Worm (Caenorhabditis elegans) whole organism, L2 larva: Measurements from ENCODE around the gene W02H5.8.

Source experiments
- C34F6.9 ChIP-seq: fragments of 150-350 bp; optimal IDR thresholded peaks from 2 replicates; lab custom pipeline; 2014; ENCODE audit warnings: missing biosample characterization, missing genetic modification characterization
- F13H6.1 ChIP-seq: sonication (generic microtip); optimal IDR thresholded peaks from 2 replicates; lab custom pipeline; 2016; ENCODE audit warnings: missing genetic modification characterization, missing compliant biosample characterization
- R02D3.7 ChIP-seq: fragments of 150-350 bp; optimal IDR thresholded peaks from 2 replicates; lab custom pipeline; 2014; ENCODE audit warnings: missing biosample characterization, missing genetic modification characterization
- Y55F3AM.14 ChIP-seq: fragments of 200-800 bp; sonication (Bioruptor generic); optimal IDR thresholded peaks from 2 replicates; lab custom pipeline; 2018; ENCODE audit warnings: mild to moderate bottlenecking, missing genetic modification characterization, missing compliant biosample characterization
- ZK546.5 ChIP-seq: sonication (generic microtip); optimal IDR thresholded peaks from 2 replicates; lab custom pipeline; 2017; ENCODE audit warnings: missing biosample characterization, missing genetic modification characterization
- alr-1 ChIP-seq: fragments of 150-350 bp; optimal IDR thresholded peaks from 2 replicates; lab custom pipeline; 2014; ENCODE audit warnings: missing biosample characterization, missing genetic modification characterization
- aly-2 ChIP-seq: fragments of 150-350 bp; optimal IDR thresholded peaks from 2 replicates; lab custom pipeline; 2014; ENCODE audit warnings: missing biosample characterization, missing genetic modification characterization
- ama-1 ChIP-seq: fragments of 150-350 bp; optimal IDR thresholded peaks from 2 replicates; lab custom pipeline; 2018; ENCODE audit warnings: inconsistent platforms
- blmp-1 ChIP-seq: sonication (generic microtip); optimal IDR thresholded peaks from 2 replicates; lab custom pipeline; 2017; ENCODE audit warnings: missing genetic modification characterization, mild to moderate bottlenecking, missing compliant biosample characterization, antibody characterized with exemption, moderate library complexity; ENCODE audit not compliant: insufficient read depth
- ceh-16 ChIP-seq: fragments of 150-350 bp; optimal IDR thresholded peaks from 2 replicates; lab custom pipeline; 2014; ENCODE audit warnings: missing biosample characterization, missing genetic modification characterization
- ceh-82 ChIP-seq: fragments of 150-350 bp; optimal IDR thresholded peaks from 2 replicates; lab custom pipeline; 2014; ENCODE audit warnings: missing biosample characterization, missing genetic modification characterization
- crh-2 ChIP-seq: sonication (generic microtip); optimal IDR thresholded peaks from 2 replicates; lab custom pipeline; 2017; ENCODE audit warnings: missing biosample characterization, missing genetic modification characterization
- dmd-4 ChIP-seq: sonication (generic microtip); optimal IDR thresholded peaks from 2 replicates; lab custom pipeline; 2017; ENCODE audit warnings: missing biosample characterization, missing genetic modification characterization
- egl-27 ChIP-seq: sonication (generic microtip); optimal IDR thresholded peaks from 3 replicates; lab custom pipeline; 2017; ENCODE audit warnings: missing biosample characterization, missing genetic modification reagents, missing genetic modification characterization
- elt-1 ChIP-seq: fragments of 150-350 bp; optimal IDR thresholded peaks from 2 replicates; lab custom pipeline; 2014; ENCODE audit warnings: missing biosample characterization, missing genetic modification characterization
- elt-3 ChIP-seq: sonication (generic microtip); optimal IDR thresholded peaks from 2 replicates; lab custom pipeline; 2017; ENCODE audit warnings: missing biosample characterization, missing genetic modification characterization
- fos-1 ChIP-seq: fragments of 150-350 bp; optimal IDR thresholded peaks from 2 replicates; lab custom pipeline; 2014; ENCODE audit warnings: missing biosample characterization, missing genetic modification characterization
- gmeb-1 ChIP-seq: fragments of 150-350 bp; optimal IDR thresholded peaks from 2 replicates; lab custom pipeline; 2014; ENCODE audit warnings: missing biosample characterization, missing genetic modification characterization
- lin-11 ChIP-seq: fragments of 150-350 bp; sonication (generic microtip); optimal IDR thresholded peaks from 2 replicates; lab custom pipeline; 2014; ENCODE audit warnings: missing biosample characterization, missing genetic modification characterization, inconsistent platforms, mixed read lengths
- lin-13 ChIP-seq: fragments of 150-350 bp; optimal IDR thresholded peaks from 2 replicates; lab custom pipeline; 2014; ENCODE audit warnings: missing biosample characterization, missing genetic modification reagents, missing genetic modification characterization
- lin-39 ChIP-seq: fragments of 150-350 bp; optimal IDR thresholded peaks from 2 replicates; lab custom pipeline; 2014; ENCODE audit warnings: missing biosample characterization, missing genetic modification reagents, missing genetic modification characterization
- lsy-2 ChIP-seq, 2 experiments: fragments of 150-350 bp in 1 of 2; sonication (generic microtip) in 1 of 2; optimal IDR thresholded peaks; 2 replicates each; lab custom pipeline; 2014 to 2017; ENCODE audit warnings: missing biosample characterization in 2 of 2, missing genetic modification characterization in 2 of 2
- mab-5 ChIP-seq: fragments of 150-350 bp; optimal IDR thresholded peaks from 2 replicates; lab custom pipeline; 2014; ENCODE audit warnings: missing biosample characterization, missing genetic modification characterization
- mbf-1 ChIP-seq: sonication (generic microtip); optimal IDR thresholded peaks from 2 replicates; lab custom pipeline; 2017; ENCODE audit warnings: missing biosample characterization, missing genetic modification characterization
- mdl-1 ChIP-seq, 2 experiments: fragments of 150-350 bp in 1 of 2; sonication (generic microtip) in 1 of 2; optimal IDR thresholded peaks; 2 replicates each; lab custom pipeline; 2017; ENCODE audit warnings: missing biosample characterization in 2 of 2, missing genetic modification characterization in 2 of 2
- nhr-10 ChIP-seq: sonication (generic microtip); optimal IDR thresholded peaks from 2 replicates; lab custom pipeline; 2017; ENCODE audit warnings: missing biosample characterization, missing genetic modification characterization
- nhr-11 ChIP-seq: fragments of 150-350 bp; optimal IDR thresholded peaks from 2 replicates; lab custom pipeline; 2014; ENCODE audit warnings: missing biosample characterization, missing genetic modification characterization
- nhr-12 ChIP-seq: fragments of 150-350 bp; optimal IDR thresholded peaks from 2 replicates; lab custom pipeline; 2014; ENCODE audit warnings: missing biosample characterization, missing genetic modification characterization
- nhr-129 ChIP-seq: fragments of 150-350 bp; optimal IDR thresholded peaks from 2 replicates; lab custom pipeline; 2014; ENCODE audit warnings: missing biosample characterization, missing genetic modification characterization
- nhr-21 ChIP-seq: fragments of 150-350 bp; optimal IDR thresholded peaks from 2 replicates; lab custom pipeline; 2014; ENCODE audit warnings: missing biosample characterization, missing genetic modification characterization
- nhr-23 ChIP-seq: fragments of 150-350 bp; optimal IDR thresholded peaks from 2 replicates; lab custom pipeline; 2014; ENCODE audit warnings: missing biosample characterization, missing genetic modification reagents, missing genetic modification characterization
- nhr-237 ChIP-seq: fragments of 150-350 bp; optimal IDR thresholded peaks from 2 replicates; lab custom pipeline; 2014; ENCODE audit warnings: missing biosample characterization, missing genetic modification characterization
- nhr-25 ChIP-seq: fragments of 150-350 bp; sonication (generic microtip); optimal IDR thresholded peaks from 3 replicates; lab custom pipeline; 2014; ENCODE audit warnings: missing biosample characterization, missing genetic modification characterization
- nhr-6 ChIP-seq: fragments of 150-350 bp; optimal IDR thresholded peaks from 2 replicates; lab custom pipeline; 2014; ENCODE audit warnings: missing biosample characterization, missing genetic modification characterization
- nhr-77 ChIP-seq: fragments of 150-350 bp; optimal IDR thresholded peaks from 2 replicates; lab custom pipeline; 2014; ENCODE audit warnings: missing biosample characterization, missing genetic modification characterization
- peb-1 ChIP-seq: fragments of 150-350 bp; optimal IDR thresholded peaks from 2 replicates; lab custom pipeline; 2014; ENCODE audit warnings: missing biosample characterization, missing genetic modification characterization
- sem-4 ChIP-seq: fragments of 150-350 bp; optimal IDR thresholded peaks from 2 replicates; lab custom pipeline; 2014; ENCODE audit warnings: missing biosample characterization, missing genetic modification reagents, missing genetic modification characterization
- skn-1 ChIP-seq: sonication (generic microtip); optimal IDR thresholded peaks from 2 replicates; lab custom pipeline; 2017; ENCODE audit warnings: missing biosample characterization, missing genetic modification characterization
- sma-3 ChIP-seq: sonication (generic microtip); optimal IDR thresholded peaks from 2 replicates; lab custom pipeline; 2016; ENCODE audit warnings: missing genetic modification reagents, missing genetic modification characterization, missing compliant biosample characterization
- sma-9 ChIP-seq, 2 experiments: fragments of 150-350 bp in 1 of 2; sonication (generic microtip) in 1 of 2; optimal IDR thresholded peaks; 2 replicates each; lab custom pipeline; 2014 to 2016; ENCODE audit warnings: missing genetic modification characterization in 2 of 2, mild to moderate bottlenecking in 1 of 2, missing biosample characterization in 1 of 2, missing compliant biosample characterization in 1 of 2, missing genetic modification reagents in 1 of 2, moderate library complexity in 1 of 2
- snpc-4 ChIP-seq: fragments of 150-350 bp; optimal IDR thresholded peaks from 2 replicates; lab custom pipeline; 2014; ENCODE audit warnings: missing biosample characterization, missing genetic modification characterization
- unc-39 ChIP-seq: fragments of 150-350 bp; optimal IDR thresholded peaks from 2 replicates; lab custom pipeline; 2014; ENCODE audit warnings: missing biosample characterization, missing genetic modification characterization
- unc-55 ChIP-seq: fragments of 150-350 bp; sonication (generic microtip); optimal IDR thresholded peaks from 3 replicates; lab custom pipeline; 2014; ENCODE audit warnings: missing biosample characterization, missing genetic modification reagents, missing genetic modification characterization
- unc-62 ChIP-seq: fragments of 150-350 bp; optimal IDR thresholded peaks from 2 replicates; lab custom pipeline; 2014; ENCODE audit warnings: missing biosample characterization, missing genetic modification reagents, missing genetic modification characterization
- zag-1 ChIP-seq: fragments of 150-350 bp; optimal IDR thresholded peaks from 2 replicates; lab custom pipeline; 2014; ENCODE audit warnings: missing biosample characterization, missing genetic modification characterization
- ztf-1 ChIP-seq: fragments of 200-800 bp; sonication (Bioruptor generic); conservative IDR thresholded peaks from 2 replicates; pipeline ENCODE4 v1.3.6; 2022; ENCODE audit warnings: missing genetic modification characterization, missing compliant biosample characterization
- ztf-11 ChIP-seq: sonication (generic microtip); optimal IDR thresholded peaks from 2 replicates; lab custom pipeline; 2017; ENCODE audit warnings: missing biosample characterization, missing genetic modification characterization
- ztf-4 ChIP-seq: fragments of 150-350 bp; optimal IDR thresholded peaks from 2 replicates; lab custom pipeline; 2014; ENCODE audit warnings: missing biosample characterization, missing genetic modification characterization

W02H5.8 gene

ce11 chrV:2694389-2694788, 41.9 kb upstream of the W02H5.8 start, which contains the start of gene Y45G12B.2:
TSS of gene Y45G12B.2 (plus strand) at chrV:2694771.
- TF ChIP-seq nhr-129 (tag; lab: Kevin White, UChicago) (peak; percentile 72), ztf-4 (tag; lab: Kevin White, UChicago) (no peak), unc-62 (GFP tag; lab: Kevin White, UChicago) (no peak), lsy-2 (tag; optimal IDR thresholded peaks at IDR 0.05; lab: Kevin White, UChicago) (peak; percentile 98 to 99), unc-55 (GFP tag; lab: Kevin White, UChicago) (peak; percentile 73), sma-3 (peak; percentile 45), dmd-4 (tag; lab: Kevin White, UChicago) (no peak), lin-11 (tag; lab: Kevin White, UChicago) (peak; percentile 56), Y55F3AM.14 (GFP tag; lab: Kevin White, UChicago) (no peak), sem-4 (tag; lab: Kevin White, UChicago) (peak; percentile 18), unc-39 (tag; lab: Kevin White, UChicago) (no peak), blmp-1 (tag; lab: Kevin White, UChicago) (no peak), peb-1 (no peak), ceh-16 (no peak), ZK546.5 (no peak), nhr-77 (tag; lab: Kevin White, UChicago) (no peak), C34F6.9 (tag; lab: Kevin White, UChicago) (peak; percentile 69), nhr-10 (tag; lab: Kevin White, UChicago) (no peak), nhr-237 (tag; lab: Kevin White, UChicago) (no peak), nhr-23 (tag; lab: Kevin White, UChicago) (no peak), nhr-6 (tag; lab: Kevin White, UChicago) (no peak), zag-1 (tag; lab: Kevin White, UChicago) (no peak), egl-27 (tag; lab: Kevin White, UChicago) (no peak), ztf-1 (GFP tag; lab: Robert Waterston, UW) (no peak), R02D3.7 (tag; lab: Kevin White, UChicago) (no peak), aly-2 (no peak), gmeb-1 (peak; percentile 71), ceh-82 (tag; lab: Kevin White, UChicago) (no peak), elt-1 (tag; lab: Kevin White, UChicago) (no peak), nhr-21 (tag; lab: Kevin White, UChicago) (peak; percentile 62), skn-1 (tag; lab: Kevin White, UChicago) (peak; percentile 22), mab-5 (tag; lab: Kevin White, UChicago) (peak; percentile 20), nhr-11 (tag; lab: Kevin White, UChicago) (no peak), mdl-1 (tag; optimal IDR thresholded peaks at IDR 0.05; lab: Kevin White, UChicago) (no peak), nhr-12 (no peak), elt-3 (tag; lab: Kevin White, UChicago) (no peak), alr-1 (tag; lab: Kevin White, UChicago) (no peak), mbf-1 (tag; lab: Kevin White, UChicago) (no peak), crh-2 (tag; lab: Kevin White, UChicago) (peak; percentile 96), ama-1 (lab: Kevin White, UChicago) (no peak), lin-39 (no peak), fos-1 (peak; percentile 24), sma-9 (GFP tag; optimal IDR thresholded peaks at IDR 0.05; lab: Kevin White, UChicago) (no peak), sma-9 (tag; optimal IDR thresholded peaks at IDR 0.05; lab: Kevin White, UChicago) (no peak), ztf-11 (tag; lab: Kevin White, UChicago) (no peak), nhr-25 (tag; lab: Kevin White, UChicago) (peak; percentile 51), snpc-4 (tag; lab: Kevin White, UChicago) (no peak), F13H6.1 (tag; lab: Kevin White, UChicago) (peak; percentile 47), lin-13 (GFP tag; lab: Kevin White, UChicago) (peak; percentile 44)
